Fruit fly (Drosophila melanogaster): ENCODE measurements around the gene cyst.
A peak's percentile ranks its signal among the peaks of the same experiment; 100 is the strongest.

cyst gene

dm6 chr2L:19492934-19493686 lies 15.5 kb downstream of the cyst start, which contains the start of the genes swm and Ctu2:
Gene swm, plus strand, starts transcription at chr2L:19493251.
Gene Ctu2, minus strand, starts transcription at chr2L:19493253.
- TF ChIP-seq dmrt93B (GFP tag; optimal IDR thresholded peaks at IDR 0.05) (no peak), usp (GFP tag; optimal IDR thresholded peaks at IDR 0.05) (no peak), jim (GFP tag; optimal IDR thresholded peaks at IDR 0.05) (no peak), Hnf4 (GFP tag; optimal IDR thresholded peaks at IDR 0.05) (no peak), Dif (GFP tag; optimal IDR thresholded peaks at IDR 0.05; ENCODE audit: partially characterized antibody) (no peak), tai (GFP tag; optimal IDR thresholded peaks at IDR 0.05) (no peak), N (GFP tag; optimal IDR thresholded peaks at IDR 0.05) (no peak), fru (GFP tag; optimal IDR thresholded peaks at IDR 0.05) (no peak), Abd-B (GFP tag; optimal IDR thresholded peaks at IDR 0.05) (no peak), brk (GFP tag; optimal IDR thresholded peaks at IDR 0.05) (no peak), psq (GFP tag; optimal IDR thresholded peaks at IDR 0.05) (peak; percentile 52), Rel (GFP tag; optimal IDR thresholded peaks at IDR 0.05) (no peak), Rel (tag; optimal IDR thresholded peaks at IDR 0.05) (peak; percentile 46), dl (GFP tag; optimal IDR thresholded peaks at IDR 0.05; ENCODE audit: insufficient read depth in 1 of 2, partially characterized antibody in 2 of 2) (no peak), Jra (GFP tag; optimal IDR thresholded peaks at IDR 0.05) (no peak), GATAd (GFP tag; optimal IDR thresholded peaks at IDR 0.05) (no peak), sv (GFP tag; optimal IDR thresholded peaks at IDR 0.05) (peak; percentile 21), woc (GFP tag; optimal IDR thresholded peaks at IDR 0.05) (no peak), rgr (GFP tag; optimal IDR thresholded peaks at IDR 0.05) (peak; percentile 36), CG9705 (GFP tag; optimal IDR thresholded peaks at IDR 0.05) (peak; percentile 60), HLH106 (tag; optimal IDR thresholded peaks at IDR 0.05) (peak; percentile 83), OdsH (GFP tag; optimal IDR thresholded peaks at IDR 0.05) (peak; percentile 35), CG32264 (GFP tag; optimal IDR thresholded peaks at IDR 0.05) (no peak), Mio (GFP tag; optimal IDR thresholded peaks at IDR 0.05) (no peak), dsf (GFP tag; optimal IDR thresholded peaks at IDR 0.05; ENCODE audit: borderline replicate concordance) (no peak), Myc (optimal IDR thresholded peaks at IDR 0.05) (peak; percentile 89), br (GFP tag; optimal IDR thresholded peaks at IDR 0.05) (no peak), pan (optimal IDR thresholded peaks at IDR 0.05) (no peak), Hr78 (GFP tag; optimal IDR thresholded peaks at IDR 0.05) (no peak), foxo (GFP tag; optimal IDR thresholded peaks at IDR 0.05) (no peak), Hr83 (GFP tag; optimal IDR thresholded peaks at IDR 0.05; ENCODE audit: poor library complexity, severe bottlenecking) (no peak), CrebA (GFP tag; optimal IDR thresholded peaks at IDR 0.05; ENCODE audit: borderline replicate concordance) (no peak), h (GFP tag; optimal IDR thresholded peaks at IDR 0.05) (no peak), lola (GFP tag; optimal IDR thresholded peaks at IDR 0.05) (no peak), sage (GFP tag; optimal IDR thresholded peaks at IDR 0.05) (no peak), ey (GFP tag; optimal IDR thresholded peaks at IDR 0.05) (peak; percentile 11), Dfd (GFP tag; optimal IDR thresholded peaks at IDR 0.05) (no peak), Sp1 (GFP tag; optimal IDR thresholded peaks at IDR 0.05) (peak; percentile 60), Vsx2 (GFP tag; optimal IDR thresholded peaks at IDR 0.05; ENCODE audit: partially characterized antibody) (no peak)

- TF ChIP-seq N (GFP tag; optimal IDR thresholded peaks at IDR 0.05) (no peak), fru (GFP tag; optimal IDR thresholded peaks at IDR 0.05) (no peak), rgr (GFP tag; optimal IDR thresholded peaks at IDR 0.05) (peak; percentile 83), brk (GFP tag; optimal IDR thresholded peaks at IDR 0.05) (no peak), sage (GFP tag; optimal IDR thresholded peaks at IDR 0.05) (no peak), Abd-B (GFP tag; optimal IDR thresholded peaks at IDR 0.05) (no peak), psq (GFP tag; optimal IDR thresholded peaks at IDR 0.05) (peak; percentile 58), Dif (GFP tag; optimal IDR thresholded peaks at IDR 0.05; ENCODE audit: partially characterized antibody) (no peak), woc (GFP tag; optimal IDR thresholded peaks at IDR 0.05) (no peak), Sp1 (GFP tag; optimal IDR thresholded peaks at IDR 0.05) (peak; percentile 51), foxo (GFP tag; optimal IDR thresholded peaks at IDR 0.05) (peak in 1 of 2 experiments; percentile 73), Dfd (GFP tag; optimal IDR thresholded peaks at IDR 0.05) (no peak), Hnf4 (GFP tag; optimal IDR thresholded peaks at IDR 0.05) (no peak), Hr83 (GFP tag; optimal IDR thresholded peaks at IDR 0.05; ENCODE audit: poor library complexity, severe bottlenecking) (peak; percentile 3), usp (GFP tag; optimal IDR thresholded peaks at IDR 0.05) (no peak), Jra (GFP tag; optimal IDR thresholded peaks at IDR 0.05) (no peak), pan (optimal IDR thresholded peaks at IDR 0.05) (no peak), sv (GFP tag; optimal IDR thresholded peaks at IDR 0.05) (no peak), Mio (GFP tag; optimal IDR thresholded peaks at IDR 0.05) (no peak), br (GFP tag; optimal IDR thresholded peaks at IDR 0.05) (no peak), Hr78 (GFP tag; optimal IDR thresholded peaks at IDR 0.05) (no peak), GATAd (GFP tag; optimal IDR thresholded peaks at IDR 0.05) (no peak), CG9705 (GFP tag; optimal IDR thresholded peaks at IDR 0.05) (no peak), Rel (GFP tag; optimal IDR thresholded peaks at IDR 0.05) (no peak), Rel (tag; optimal IDR thresholded peaks at IDR 0.05) (no peak), jim (GFP tag; optimal IDR thresholded peaks at IDR 0.05) (no peak), tai (GFP tag; optimal IDR thresholded peaks at IDR 0.05) (no peak), Myc (optimal IDR thresholded peaks at IDR 0.05) (no peak), dl (GFP tag; optimal IDR thresholded peaks at IDR 0.05; ENCODE audit: insufficient read depth in 1 of 2, partially characterized antibody in 2 of 2) (no peak), OdsH (GFP tag; optimal IDR thresholded peaks at IDR 0.05) (peak; percentile 74), ey (GFP tag; optimal IDR thresholded peaks at IDR 0.05) (peak; percentile 43), lola (GFP tag; optimal IDR thresholded peaks at IDR 0.05) (no peak), CG32264 (GFP tag; optimal IDR thresholded peaks at IDR 0.05) (no peak), HLH106 (tag; optimal IDR thresholded peaks at IDR 0.05) (peak; percentile 51), h (GFP tag; optimal IDR thresholded peaks at IDR 0.05) (peak; percentile 77), Vsx2 (GFP tag; optimal IDR thresholded peaks at IDR 0.05; ENCODE audit: partially characterized antibody) (no peak), dmrt93B (GFP tag; optimal IDR thresholded peaks at IDR 0.05) (no peak), dsf (GFP tag; optimal IDR thresholded peaks at IDR 0.05; ENCODE audit: borderline replicate concordance) (no peak), CrebA (GFP tag; optimal IDR thresholded peaks at IDR 0.05; ENCODE audit: borderline replicate concordance) (no peak)
These were observed 18.5 kb downstream of the cyst start, which contains the start of the genes CG10194 and CG18094 for dm6 chr2L:19489997-19490461. Gene CG10194, minus strand, starts transcription at chr2L:19490104. Gene CG18094, plus strand, starts transcription at chr2L:19490262.

Measured in whole organism, wandering third instar larva.